Worm (Caenorhabditis elegans) whole organism, young adult: Measurements from ENCODE around the gene F02H6.3.

Experiments
- bed-1 ChIP-seq: fragments of 200-800 bp; sonication (Bioruptor generic); IDR thresholded peaks from 2 replicates; pipeline ENCODE4 v1.3.6; 2022; ENCODE audit warnings: missing genetic modification reagents, missing genetic modification characterization, missing compliant biosample characterization
- unc-62 ChIP-seq: fragments of 150-350 bp; optimal IDR thresholded peaks from 2 replicates; lab custom pipeline; 2014; ENCODE audit warnings: missing biosample characterization, missing genetic modification reagents, missing genetic modification characterization

ce11 chrIV:14238976-14239375 lies 35.7 kb downstream of the F02H6.3 start, which contains the start of gene Y64G10A.1:
- TF ChIP-seq bed-1 (no peak), unc-62 (GFP tag; lab: Kevin White, UChicago) (no peak)
